Worm (Caenorhabditis elegans): ENCODE results near the gene dur-1.

The dur-1 gene

DNA sequence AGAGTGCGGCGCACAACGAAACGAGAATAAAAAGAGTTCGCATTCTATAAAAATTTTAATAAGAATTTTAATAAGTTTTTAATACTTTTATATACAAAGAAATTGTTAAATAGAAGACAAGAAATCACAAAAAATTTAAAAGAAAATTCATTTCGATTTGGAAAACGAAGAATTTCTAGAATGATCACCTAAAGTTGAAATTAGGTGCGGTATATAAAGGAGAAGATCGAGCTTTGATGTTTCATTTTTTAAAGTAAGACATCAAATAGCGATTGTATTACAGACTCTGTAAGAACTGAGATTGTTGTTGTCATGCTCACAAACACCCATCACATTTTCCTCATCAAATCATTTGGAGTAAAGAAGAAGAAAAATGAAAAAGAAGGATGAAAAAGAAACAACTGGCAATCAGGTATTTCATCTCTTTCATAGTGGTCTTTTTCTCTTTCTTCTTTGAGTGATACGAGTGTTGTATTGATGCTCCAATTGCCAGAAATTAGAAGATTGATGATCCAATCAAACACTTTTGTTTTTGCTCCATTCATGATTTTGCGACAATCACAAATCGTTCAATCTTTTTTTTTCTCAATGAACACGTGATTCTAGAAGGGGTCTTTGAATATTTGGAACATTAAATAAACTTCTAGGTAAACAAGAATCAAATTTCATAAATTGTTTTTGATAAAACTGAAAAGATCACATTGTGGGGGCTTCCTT, at the start of gene dur-1:
Gene dur-1 (minus strand): TSS at position 51 of the 717 bp plus-strand sequence.
- TF ChIP-seq nhr-76 (tag; optimal IDR thresholded peaks at IDR 0.05) (no peak), isw-1 (GFP tag; IDR thresholded peaks at IDR 0.05) (no peak), lir-3 (tag; optimal IDR thresholded peaks at IDR 0.05; ENCODE audit: poor library complexity) (no peak), nhr-20 (tag; optimal IDR thresholded peaks at IDR 0.05) (peak; percentile 23), lin-14 (GFP tag; optimal IDR thresholded peaks at IDR 0.05) (peak; percentile 84), lsy-2 (tag; optimal IDR thresholded peaks at IDR 0.05) (peak; percentile 60 to 64), pag-3 (tag; optimal IDR thresholded peaks at IDR 0.05; ENCODE audit: borderline replicate concordance, insufficient read depth) (peak; percentile 46), lin-35 (GFP tag; optimal IDR thresholded peaks at IDR 0.05) (peak in 1 of 2 experiments; percentile 5), nhr-71 (tag; optimal IDR thresholded peaks at IDR 0.05) (peak; percentile 83), snu-23 (GFP tag; optimal IDR thresholded peaks at IDR 0.05) (peak; percentile 44), C16A3.4 (tag; optimal IDR thresholded peaks at IDR 0.05) (no peak), rnt-1 (tag; optimal IDR thresholded peaks at IDR 0.05) (peak; percentile 62), hlh-17 (GFP tag; optimal IDR thresholded peaks at IDR 0.05; ENCODE audit: borderline replicate concordance) (no peak), vab-15 (tag; optimal IDR thresholded peaks at IDR 0.05) (no peak), zag-1 (tag; optimal IDR thresholded peaks at IDR 0.05) (no peak), lin-39 (tag; optimal IDR thresholded peaks at IDR 0.05) (peak; percentile 90), nhr-19 (GFP tag; conservative IDR thresholded peaks at IDR 0.05) (peak; percentile 69)

- TF ChIP-seq jun-1 (tag; optimal IDR thresholded peaks at IDR 0.05) = no peak
- peak; percentile 13 for TF ChIP-seq rnt-1 (tag; optimal IDR thresholded peaks at IDR 0.05)
- TF ChIP-seq lin-14 (GFP tag; optimal IDR thresholded peaks at IDR 0.05) = peak; percentile 35
- TF ChIP-seq snpc-4 (tag; optimal IDR thresholded peaks at IDR 0.05) = no peak
- TF ChIP-seq nhr-237 (tag; optimal IDR thresholded peaks at IDR 0.05) = no peak
Measured at ce11 chrIV:9977602-9978172, 49.7 kb upstream of the dur-1 start, which contains the start of gene dhp-2. Gene dhp-2, plus strand, starts transcription at chrIV:9978122.

DNA sequence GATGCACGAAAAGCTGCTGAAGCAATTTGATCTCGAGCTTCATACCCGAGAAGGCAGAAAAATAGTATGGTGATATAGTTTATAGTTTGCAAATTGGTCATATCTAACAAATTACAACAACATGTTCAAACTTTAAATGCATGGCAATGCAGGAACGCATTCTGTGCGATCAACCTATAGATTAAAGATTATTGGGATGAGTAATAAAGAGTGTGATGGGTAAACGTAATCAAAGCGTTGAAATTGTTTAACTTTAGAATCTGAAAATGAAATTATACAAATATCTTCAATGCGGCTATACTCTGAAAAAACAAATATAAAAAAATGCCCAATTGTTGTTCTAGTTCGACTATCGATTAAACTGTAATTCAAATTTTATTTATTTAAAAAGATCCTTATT, 48.3 kb upstream of the dur-1 start, which contains the start of gene C47E12.14:
Gene C47E12.14 (minus strand): TSS at position 101 of the 400 bp plus-strand sequence.
- TF ChIP-seq efl-1 (optimal IDR thresholded peaks at IDR 0.05) = no peak
- TF ChIP-seq efl-1 (GFP tag; optimal IDR thresholded peaks at IDR 0.05 in 1 of 2) = no peak
- TF ChIP-seq ceh-82 (tag; optimal IDR thresholded peaks at IDR 0.05) = no peak
- no peak for TF ChIP-seq C16A3.4 (tag; optimal IDR thresholded peaks at IDR 0.05)
- TF ChIP-seq unc-86 (tag; optimal IDR thresholded peaks at IDR 0.05) = no peak
- TF ChIP-seq hpl-2 (GFP tag; optimal IDR thresholded peaks at IDR 0.05) = no peak
- no peak for TF ChIP-seq snpc-4 (tag; optimal IDR thresholded peaks at IDR 0.05)
- TF ChIP-seq alr-1 (tag; optimal IDR thresholded peaks at IDR 0.05; ENCODE audit: borderline replicate concordance) = no peak
- no peak for TF ChIP-seq lir-3 (tag; optimal IDR thresholded peaks at IDR 0.05; ENCODE audit: poor library complexity)
- TF ChIP-seq C04F5.9 (tag; optimal IDR thresholded peaks at IDR 0.05) = no peak

DNA sequence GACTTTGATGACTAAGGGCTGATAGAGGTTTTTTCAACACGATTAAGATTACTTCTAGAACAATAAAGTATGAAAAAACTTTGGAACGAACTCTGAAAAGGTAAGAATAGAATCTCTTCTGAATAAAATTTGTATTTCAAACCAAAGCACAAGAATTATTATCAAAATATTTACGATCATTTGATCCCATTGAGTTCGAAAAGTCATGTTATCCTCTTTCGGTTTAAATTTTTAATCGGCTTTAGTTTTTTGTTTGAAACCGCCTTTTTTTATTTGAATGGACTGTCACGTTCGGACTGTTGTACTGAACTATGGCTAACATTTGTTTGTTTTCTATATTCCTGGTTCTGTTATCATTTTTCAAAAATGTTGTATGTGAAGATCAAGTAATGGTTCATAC, 46.4 kb upstream of the dur-1 start, which contains the start of gene C47E12.9:
Gene C47E12.9 (plus strand): TSS at position 301 of the 400 bp plus-strand sequence.
- TF ChIP-seq elt-2 (tag; optimal IDR thresholded peaks at IDR 0.05) (no peak), hlh-4 (tag; optimal IDR thresholded peaks at IDR 0.05) (no peak), nhr-76 (tag; optimal IDR thresholded peaks at IDR 0.05) (no peak), nhr-11 (tag; optimal IDR thresholded peaks at IDR 0.05) (no peak), lin-15B (tag; optimal IDR thresholded peaks at IDR 0.05) (no peak), ceh-90 (tag; optimal IDR thresholded peaks at IDR 0.05) (no peak), grh-1 (GFP tag; IDR thresholded peaks at IDR 0.05) (no peak), isw-1 (GFP tag; IDR thresholded peaks at IDR 0.05) (no peak), jun-1 (tag; optimal IDR thresholded peaks at IDR 0.05) (no peak), ztf-4 (tag; optimal IDR thresholded peaks at IDR 0.05) (no peak), efl-3 (GFP tag; optimal IDR thresholded peaks at IDR 0.05) (no peak), unc-30 (tag; optimal IDR thresholded peaks at IDR 0.05) (no peak), aly-2 (tag; optimal IDR thresholded peaks at IDR 0.05) (no peak), nhr-12 (tag; optimal IDR thresholded peaks at IDR 0.05) (no peak)

Data from whole organism, L1 larva.